Worm (Caenorhabditis elegans): ENCODE measurements around the gene K08D8.12.

DNA sequence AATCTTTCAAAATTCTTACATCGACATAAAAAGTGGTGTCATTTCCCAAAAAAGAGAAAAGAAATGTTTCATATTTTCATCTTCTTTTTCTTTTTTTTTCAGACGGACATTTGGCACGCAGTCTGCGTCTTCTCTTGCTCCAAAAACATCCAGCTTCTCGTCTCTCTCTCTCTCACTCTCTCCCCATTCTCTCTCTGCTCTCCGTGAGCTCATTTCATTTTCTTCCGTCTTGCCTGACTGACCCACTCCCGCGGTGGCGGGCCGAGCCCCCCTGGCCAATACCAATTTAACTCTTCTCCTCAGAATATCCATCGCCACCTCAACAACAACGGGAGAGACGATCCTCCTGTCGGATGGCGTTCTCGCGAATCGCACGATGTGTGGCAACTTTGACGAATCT is 47.7 kb upstream of the K08D8.12 start, which contains the start of gene txt-19:
- TF ChIP-seq ceh-82 (tag; optimal IDR thresholded peaks at IDR 0.05) (no peak), mml-1 (tag; optimal IDR thresholded peaks at IDR 0.05) (no peak), nhr-77 (tag; optimal IDR thresholded peaks at IDR 0.05) (no peak), jun-1 (tag; optimal IDR thresholded peaks at IDR 0.05) (no peak), nhr-76 (tag; optimal IDR thresholded peaks at IDR 0.05) (no peak), ama-1 (optimal IDR thresholded peaks at IDR 0.05) (no peak), nhr-28 (tag; optimal IDR thresholded peaks at IDR 0.05) (no peak)
